Worm (Caenorhabditis elegans) whole organism, dauer: Measurements from ENCODE around the gene C33F10.1.
"Not testable (repeated sequence)": the region's sequence is repeated elsewhere in the genome, so short reads cannot be mapped to it uniquely, and the experiment has no call there.

Source experiments
- unc-62 ChIP-seq: sonication (generic microtip); optimal IDR thresholded peaks from 2 replicates; lab custom pipeline; 2017; ENCODE audit warnings: missing biosample characterization, missing genetic modification reagents, missing genetic modification characterization

C33F10.1 gene

ce11 chrII:4822610-4823009 is 12.2 kb upstream of the C33F10.1 start:
- no peak for TF ChIP-seq unc-62

ce11 chrII:4825133-4825532 is 9.7 kb upstream of the C33F10.1 start, which contains the start of the genes C33F10.8 and msp-40:
TSS of gene C33F10.8 (minus strand) at chrII:4825233.
TSS of gene msp-40 (plus strand) at chrII:4825414.
- TF ChIP-seq unc-62: not testable (repeated sequence)

DNA sequence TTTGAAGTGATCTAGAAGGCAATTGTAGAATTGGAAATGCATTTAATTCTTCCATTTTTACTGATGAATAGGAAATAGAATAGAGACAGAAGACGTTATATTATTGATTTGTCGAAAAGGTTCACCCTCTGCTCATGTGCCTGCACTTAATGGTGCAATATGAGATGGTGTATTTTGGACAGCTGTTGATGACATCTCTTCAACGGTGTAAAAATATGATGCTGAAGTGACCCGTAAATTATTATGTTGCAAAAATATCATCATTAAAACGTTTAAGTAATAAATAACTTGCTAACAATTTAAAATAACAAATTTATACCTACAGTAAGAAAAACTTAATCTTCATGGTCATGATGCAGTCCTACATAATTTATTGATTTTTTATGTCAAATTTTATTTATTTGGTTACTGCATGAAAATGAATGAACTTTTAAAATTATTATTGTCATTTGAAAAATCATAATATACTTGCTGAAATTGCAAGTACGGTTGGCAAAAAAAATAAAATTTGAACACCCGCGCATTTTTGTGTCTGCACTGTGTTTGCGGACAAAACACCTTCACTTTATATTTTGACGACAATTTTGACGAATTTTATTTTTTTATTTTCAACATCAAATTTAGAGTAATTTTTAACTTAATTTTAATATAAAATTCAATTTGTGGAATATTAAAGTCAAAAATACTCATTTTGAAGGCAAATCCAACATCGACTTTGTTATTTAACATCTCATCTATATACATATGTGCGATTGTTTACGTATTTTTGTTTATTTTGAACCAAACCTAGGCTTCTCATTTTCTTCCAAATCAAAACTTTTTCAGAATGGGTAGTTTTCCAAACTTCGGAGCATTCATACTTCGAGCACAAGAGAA is 6.9 kb upstream of the C33F10.1 start, which contains the start of the genes fbxb-88 and tbck-1:
Gene fbxb-88, minus strand, starts transcription at position 151 of the 876 bp plus-strand sequence.
Gene tbck-1, plus strand, starts transcription at position 826 of the 876 bp plus-strand sequence.
- no peak for TF ChIP-seq unc-62

ce11 chrII:4837659-4838058 is 2.8 kb downstream of the C33F10.1 start, which contains the start of gene C33F10.12:
TSS of gene C33F10.12 (minus strand) at chrII:4837759.
- TF ChIP-seq unc-62: no peak

DNA sequence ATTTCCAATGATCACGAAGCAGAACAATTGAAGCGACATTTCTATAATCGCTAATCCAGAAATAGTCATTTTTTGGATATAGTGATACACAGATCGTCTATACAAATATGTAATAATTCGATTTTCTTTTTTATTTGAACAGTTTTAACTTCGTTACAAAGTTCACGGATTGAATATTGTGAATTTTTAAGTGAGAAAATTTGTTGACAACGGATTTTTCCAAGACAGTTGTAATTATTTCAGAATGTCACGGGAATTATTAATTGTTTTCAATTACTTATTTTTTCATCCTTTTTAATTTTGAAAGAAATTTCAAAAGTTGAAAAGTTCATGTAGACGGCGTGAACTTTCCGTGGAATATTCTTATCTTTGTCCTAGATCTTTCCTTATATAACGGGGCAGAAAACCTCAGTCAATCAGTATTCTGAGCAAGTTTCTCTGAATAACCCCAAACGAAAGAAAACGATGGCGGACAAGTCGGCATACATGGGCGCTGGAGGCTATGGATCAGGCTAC is 7.4 kb downstream of the C33F10.1 start, which contains the start of the genes T23B7.2 and nspd-4:
Gene T23B7.2, minus strand, starts transcription at position 101 of the 516 bp plus-strand sequence.
Gene nspd-4, plus strand, starts transcription at position 466 of the 516 bp plus-strand sequence.
- not testable (repeated sequence) for TF ChIP-seq unc-62

ce11 chrII:4849885-4850284 is 15.1 kb downstream of the C33F10.1 start, which contains the start of gene T23B7.3:
TSS of gene T23B7.3 (plus strand) at chrII:4850185.
- TF ChIP-seq unc-62: no peak

DNA sequence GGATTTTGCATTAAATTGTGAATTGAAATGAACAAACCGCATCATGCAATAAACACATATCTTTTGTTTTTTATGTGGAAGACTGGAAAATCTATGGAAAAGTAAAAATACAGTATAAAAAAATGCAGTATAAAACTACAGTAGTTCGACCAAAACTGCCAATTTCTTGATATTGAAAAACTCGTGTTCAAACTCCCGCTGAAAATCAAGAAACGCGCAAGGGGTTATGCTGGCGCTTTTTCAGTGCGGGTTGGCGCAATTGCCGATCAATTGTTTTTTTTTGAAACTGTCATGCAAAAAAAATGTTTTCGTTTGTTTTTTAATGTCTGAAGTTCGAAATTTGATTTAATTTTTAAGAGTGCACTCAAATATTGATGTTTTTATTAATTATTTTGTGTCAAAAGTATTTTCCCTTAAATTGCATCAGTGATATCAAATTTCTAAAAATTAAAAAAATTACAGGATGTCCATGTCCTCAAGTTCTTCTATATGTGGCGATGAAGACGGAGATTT is 16.8 kb downstream of the C33F10.1 start, which contains the start of gene dnj-9:
Gene dnj-9, plus strand, starts transcription at position 463 of the 513 bp plus-strand sequence.
- TF ChIP-seq unc-62: no peak

ce11 chrII:4854761-4855160 is 19.9 kb downstream of the C33F10.1 start:
- TF ChIP-seq unc-62: no peak

- TF ChIP-seq unc-62: no peak
Observed at ce11 chrII:4855489-4855888, 20.7 kb downstream of the C33F10.1 start.

- no peak for TF ChIP-seq unc-62
Observed at ce11 chrII:4856113-4856512, 21.3 kb downstream of the C33F10.1 start.

ce11 chrII:4857086-4857485 is 22.3 kb downstream of the C33F10.1 start:
- TF ChIP-seq unc-62: no peak

DNA sequence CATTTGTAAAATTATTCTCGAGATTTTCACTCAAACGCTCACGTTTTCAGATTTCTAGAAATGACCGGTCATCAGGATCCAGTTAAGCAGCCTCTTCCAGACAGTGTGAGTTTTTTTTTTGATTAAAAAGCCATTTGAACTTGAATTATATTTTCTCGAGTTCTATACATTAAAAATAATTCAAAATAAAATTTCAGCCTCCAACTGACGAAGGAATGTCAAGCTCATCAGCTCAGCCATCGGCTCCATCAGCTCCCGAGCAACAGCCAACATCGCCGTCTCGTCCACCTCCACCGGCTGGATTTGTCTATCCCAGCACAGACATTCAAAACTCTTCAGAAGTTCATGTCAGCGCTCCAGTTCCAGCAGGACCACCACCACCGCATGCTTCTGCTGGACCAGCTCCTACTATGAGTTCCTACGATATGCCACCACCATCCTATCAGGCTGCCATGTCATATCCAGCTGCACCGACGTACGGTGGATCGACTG is 23.1 kb downstream of the C33F10.1 start, which contains the start of gene F11G11.5:
Gene F11G11.5, plus strand, starts transcription at position 51 of the 492 bp plus-strand sequence.
- TF ChIP-seq unc-62: no peak

ce11 chrII:4858906-4859411 is 24.1 kb downstream of the C33F10.1 start:
- TF ChIP-seq unc-62: no peak

- not testable (repeated sequence) for TF ChIP-seq unc-62
Observed at ce11 chrII:4860260-4860659, 25.4 kb downstream of the C33F10.1 start, which contains the start of the genes nspd-5 and F11G11.4. TSS of gene nspd-5 (minus strand) at chrII:4860360. TSS of gene F11G11.4 (plus strand) at chrII:4860594.

- TF ChIP-seq unc-62: no peak
Observed at ce11 chrII:4863357-4863756, 28.5 kb downstream of the C33F10.1 start, which contains the start of the genes mpst-4 and F11G11.14. TSS of gene mpst-4 (minus strand) at chrII:4863457. TSS of gene F11G11.14 (plus strand) at chrII:4863681.

DNA sequence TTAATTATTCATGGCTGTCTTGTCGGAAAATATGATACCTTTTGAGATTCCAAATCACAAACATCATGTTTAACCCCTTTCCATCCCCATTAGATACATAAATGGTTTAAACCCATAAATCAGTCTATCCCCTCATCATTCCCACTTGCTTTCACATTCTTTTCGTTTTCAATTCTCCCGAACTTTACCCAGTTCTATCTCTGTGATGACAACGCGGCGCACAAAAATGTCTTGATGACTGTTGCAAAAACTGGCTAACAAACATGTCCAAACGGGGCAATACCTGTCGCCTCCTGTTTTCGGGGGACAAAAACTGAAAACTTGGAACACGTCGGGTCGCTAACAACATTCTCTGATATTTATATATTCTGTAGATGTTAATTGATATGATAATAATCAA is 31.2 kb downstream of the C33F10.1 start:
- no peak for TF ChIP-seq unc-62
